Worm (Caenorhabditis elegans) whole organism, young adult: ENCODE measurements around the gene rps-1.

ENCODE experiments used
- B0261.1 ChIP-seq: sonication (generic microtip); optimal IDR thresholded peaks from 2 replicates; lab custom pipeline; 2016; ENCODE audit warnings: mild to moderate bottlenecking, missing genetic modification characterization, moderate library complexity, missing compliant biosample characterization
- B0336.3 ChIP-seq: fragments of 200-800 bp; sonication (Bioruptor generic); IDR thresholded peaks from 2 replicates; pipeline ENCODE4 v1.3.6; 2022; ENCODE audit warnings: missing genetic modification characterization, missing compliant biosample characterization
- C06A6.2 ChIP-seq: fragments of 200-800 bp; sonication (Bioruptor generic); conservative IDR thresholded peaks from 2 replicates; pipeline ENCODE4 v1.3.6; 2022; ENCODE audit warnings: missing genetic modification characterization, missing compliant biosample characterization
- F49E8.2 ChIP-seq: sonication (generic microtip); optimal IDR thresholded peaks from 3 replicates; lab custom pipeline; 2017; ENCODE audit warnings: missing genetic modification characterization, mild to moderate bottlenecking, missing compliant biosample characterization, antibody characterized with exemption, moderate library complexity; ENCODE audit not compliant: insufficient read depth
- F52B5.7 ChIP-seq: sonication (generic microtip); optimal IDR thresholded peaks from 2 replicates; lab custom pipeline; 2016; ENCODE audit warnings: mild to moderate bottlenecking, missing genetic modification characterization, missing compliant biosample characterization
- F55B11.4 ChIP-seq: sonication (generic microtip); optimal IDR thresholded peaks from 2 replicates; lab custom pipeline; 2016; ENCODE audit warnings: missing compliant biosample characterization, missing genetic modification characterization, borderline replicate concordance; ENCODE audit not compliant: insufficient read depth
- F57A8.1 ChIP-seq: fragments of 200-800 bp; sonication (Bioruptor generic); optimal IDR thresholded peaks from 2 replicates; lab custom pipeline; 2018; ENCODE audit warnings: mild to moderate bottlenecking, missing genetic modification characterization, moderate library complexity, missing compliant biosample characterization
- K11D2.4 ChIP-seq: fragments of 200-800 bp; sonication (Bioruptor generic); IDR thresholded peaks from 2 replicates; pipeline ENCODE4 v1.3.6; 2022; ENCODE audit warnings: missing genetic modification reagents, missing genetic modification characterization, missing compliant biosample characterization
- T26A5.8 ChIP-seq: sonication (generic microtip); optimal IDR thresholded peaks from 2 replicates; lab custom pipeline; 2016; ENCODE audit warnings: missing genetic modification characterization, missing compliant biosample characterization
- Y56A3A.18 ChIP-seq: fragments of 200-800 bp; sonication (Bioruptor generic); IDR thresholded peaks from 2 replicates; pipeline ENCODE4 v1.3.6; 2022; ENCODE audit warnings: missing genetic modification reagents, missing genetic modification characterization, missing compliant biosample characterization
- akir-1 ChIP-seq: fragments of 200-800 bp; sonication (Bioruptor generic); optimal IDR thresholded peaks from 2 replicates; lab custom pipeline; 2018; ENCODE audit warnings: mild to moderate bottlenecking, missing genetic modification characterization, moderate library complexity, missing compliant biosample characterization
- ama-1 ChIP-seq, 3 experiments: fragments of 150-350 bp in 1 of 3; sonication (generic microtip) in 2 of 3; optimal IDR thresholded peaks; 2 replicates each; lab custom pipeline; 2014 to 2018; ENCODE audit warnings: missing biosample characterization in 2 of 3, missing genetic modification characterization in 2 of 3, missing genetic modification reagents in 2 of 3
- aptf-3 ChIP-seq: fragments of 200-800 bp; sonication (Bioruptor generic); IDR thresholded peaks from 2 replicates; pipeline ENCODE4 v1.3.6; 2022; ENCODE audit warnings: missing genetic modification characterization, missing compliant biosample characterization
- athp-1 ChIP-seq: sonication (generic microtip); optimal IDR thresholded peaks from 2 replicates; lab custom pipeline; 2017; ENCODE audit warnings: mild to moderate bottlenecking, missing genetic modification characterization, missing compliant biosample characterization
- ccch-3 ChIP-seq: fragments of 200-800 bp; sonication (Bioruptor generic); optimal IDR thresholded peaks from 2 replicates; lab custom pipeline; 2018; ENCODE audit warnings: mild to moderate bottlenecking, missing genetic modification characterization, missing compliant biosample characterization
- cebp-2 ChIP-seq: fragments of 200-800 bp; sonication (Bioruptor generic); IDR thresholded peaks from 2 replicates; pipeline ENCODE4 v1.3.6; 2022; ENCODE audit warnings: missing genetic modification characterization, missing compliant biosample characterization
- ceh-79 ChIP-seq: sonication (generic microtip); optimal IDR thresholded peaks from 2 replicates; lab custom pipeline; 2017; ENCODE audit warnings: mild to moderate bottlenecking, missing genetic modification characterization, missing compliant biosample characterization
- chd-7 ChIP-seq: sonication (generic microtip); optimal IDR thresholded peaks from 2 replicates; lab custom pipeline; 2016; ENCODE audit warnings: mild to moderate bottlenecking, missing genetic modification characterization, moderate library complexity, missing compliant biosample characterization
- dox-1 ChIP-seq: fragments of 200-800 bp; sonication (Bioruptor generic); IDR thresholded peaks from 2 replicates; pipeline ENCODE4 v1.3.6; 2022; ENCODE audit warnings: missing genetic modification reagents, missing genetic modification characterization, missing compliant biosample characterization
- dpl-1 ChIP-seq: fragments of 150-350 bp; optimal IDR thresholded peaks from 2 replicates; lab custom pipeline; 2014; ENCODE audit warnings: missing biosample characterization, missing genetic modification reagents, missing genetic modification characterization
- ets-4 ChIP-seq: fragments of 200-800 bp; sonication (Bioruptor generic); optimal IDR thresholded peaks from 2 replicates; lab custom pipeline; 2018; ENCODE audit warnings: mild to moderate bottlenecking, missing genetic modification characterization, missing compliant biosample characterization
- gei-17 ChIP-seq: fragments of 200-800 bp; sonication (Bioruptor generic); optimal IDR thresholded peaks from 2 replicates; lab custom pipeline; 2018; ENCODE audit warnings: mild to moderate bottlenecking, missing genetic modification characterization, missing compliant biosample characterization
- him-1 ChIP-seq: sonication (generic microtip); optimal IDR thresholded peaks from 2 replicates; lab custom pipeline; 2016; ENCODE audit warnings: missing genotype, missing genetic modification reagents, missing genetic modification characterization, missing compliant biosample characterization
- hmg-1.2 ChIP-seq: fragments of 200-800 bp; sonication (Bioruptor generic); IDR thresholded peaks from 2 replicates; pipeline ENCODE4 v1.3.6; 2022; ENCODE audit warnings: missing genetic modification reagents, missing genetic modification characterization, missing compliant biosample characterization
- hrde-1 ChIP-seq: sonication (generic microtip); optimal IDR thresholded peaks from 2 replicates; lab custom pipeline; 2016; ENCODE audit warnings: missing genetic modification characterization, mild to moderate bottlenecking, missing compliant biosample characterization, moderate library complexity, missing genotype, missing genetic modification reagents, borderline replicate concordance
- lag-1 ChIP-seq: fragments of 200-800 bp; sonication (Bioruptor generic); IDR thresholded peaks from 2 replicates; pipeline ENCODE4 v1.3.6; 2022; ENCODE audit warnings: missing genetic modification reagents, missing genetic modification characterization, missing compliant biosample characterization
- let-526 ChIP-seq: fragments of 200-800 bp; sonication (Bioruptor generic); IDR thresholded peaks from 2 replicates; pipeline ENCODE4 v1.3.6; 2022; ENCODE audit warnings: missing genetic modification reagents, missing genetic modification characterization, missing compliant biosample characterization
- lir-1 ChIP-seq: fragments of 200-800 bp; sonication (Bioruptor generic); conservative IDR thresholded peaks from 2 replicates; pipeline ENCODE4 v1.3.6; 2022; ENCODE audit warnings: missing genetic modification reagents, missing genetic modification characterization, missing compliant biosample characterization
- madf-3 ChIP-seq: fragments of 200-800 bp; sonication (Bioruptor generic); IDR thresholded peaks from 2 replicates; pipeline ENCODE4 v1.3.6; 2022; ENCODE audit warnings: missing genetic modification reagents, missing genetic modification characterization, missing compliant biosample characterization
- madf-8 ChIP-seq: fragments of 200-800 bp; sonication (Bioruptor generic); conservative IDR thresholded peaks from 2 replicates; pipeline ENCODE4 v1.3.6; 2022; ENCODE audit warnings: missing genetic modification reagents, missing genetic modification characterization, missing compliant biosample characterization
- mcd-1 ChIP-seq: fragments of 200-800 bp; sonication (Bioruptor generic); IDR thresholded peaks from 2 replicates; pipeline ENCODE4 v1.3.6; 2022; ENCODE audit warnings: missing genetic modification reagents, missing genetic modification characterization, missing compliant biosample characterization
- mel-28 ChIP-seq: sonication (generic microtip); optimal IDR thresholded peaks from 2 replicates; lab custom pipeline; 2016; ENCODE audit warnings: borderline replicate concordance, mild to moderate bottlenecking, missing genetic modification characterization, missing compliant biosample characterization
- mes-4 ChIP-seq: sonication (generic microtip); optimal IDR thresholded peaks from 2 replicates; lab custom pipeline; 2016; ENCODE audit warnings: missing genotype, missing genetic modification characterization, missing compliant biosample characterization
- nfya-1 ChIP-seq: sonication (generic microtip); optimal IDR thresholded peaks from 2 replicates; lab custom pipeline; 2017; ENCODE audit warnings: antibody characterized with exemption, missing compliant biosample characterization, missing genetic modification characterization, borderline replicate concordance; ENCODE audit not compliant: insufficient read depth
- nfyb-1 ChIP-seq: fragments of 200-800 bp; sonication (Bioruptor generic); IDR thresholded peaks from 2 replicates; pipeline ENCODE4 v1.3.6; 2022; ENCODE audit warnings: missing genetic modification reagents, missing genetic modification characterization, missing compliant biosample characterization
- rcor-1 ChIP-seq: fragments of 200-800 bp; sonication (Bioruptor generic); IDR thresholded peaks from 2 replicates; pipeline ENCODE4 v1.3.6; 2022; ENCODE audit warnings: missing genetic modification reagents, missing genetic modification characterization, missing compliant biosample characterization
- rpc-1 ChIP-seq, 2 experiments: fragments of 150-350 bp in 1 of 2; sonication (generic microtip) in 1 of 2; optimal IDR thresholded peaks; 2 replicates each; lab custom pipeline; 2014 to 2018; ENCODE audit warnings: missing biosample characterization in 1 of 2, missing genetic modification characterization in 1 of 2, missing genetic modification reagents in 1 of 2, missing genotype in 1 of 2
- snpc-3.4 ChIP-seq: sonication (generic microtip); optimal IDR thresholded peaks from 2 replicates; lab custom pipeline; 2017; ENCODE audit warnings: missing genetic modification characterization, mild to moderate bottlenecking, missing compliant biosample characterization, antibody characterized with exemption, moderate library complexity, missing genotype, missing genetic modification reagents
- somi-1 ChIP-seq: fragments of 200-800 bp; sonication (Bioruptor generic); optimal IDR thresholded peaks from 2 replicates; lab custom pipeline; 2018; ENCODE audit warnings: mild to moderate bottlenecking, missing genetic modification characterization, missing compliant biosample characterization
- tbx-9 ChIP-seq: sonication (generic microtip); optimal IDR thresholded peaks from 2 replicates; lab custom pipeline; 2016; ENCODE audit warnings: borderline replicate concordance, missing genetic modification characterization, inconsistent platforms, missing compliant biosample characterization
- tlf-1 ChIP-seq: fragments of 200-800 bp; sonication (Bioruptor generic); optimal IDR thresholded peaks from 2 replicates; lab custom pipeline; 2018; ENCODE audit warnings: mild to moderate bottlenecking, missing genetic modification characterization, missing compliant biosample characterization
- unc-130 ChIP-seq: sonication (generic microtip); optimal IDR thresholded peaks from 2 replicates; lab custom pipeline; 2016; ENCODE audit warnings: missing genetic modification reagents, missing genetic modification characterization, missing compliant biosample characterization
- unc-62 ChIP-seq: fragments of 150-350 bp; optimal IDR thresholded peaks from 2 replicates; lab custom pipeline; 2014; ENCODE audit warnings: missing biosample characterization, missing genetic modification reagents, missing genetic modification characterization
- zim-3 ChIP-seq: sonication (generic microtip); optimal IDR thresholded peaks from 2 replicates; lab custom pipeline; 2017; ENCODE audit warnings: mild to moderate bottlenecking, missing genetic modification characterization, moderate library complexity, missing compliant biosample characterization
- ztf-25 ChIP-seq: fragments of 200-800 bp; sonication (Bioruptor generic); IDR thresholded peaks from 2 replicates; pipeline ENCODE4 v1.3.6; 2022; ENCODE audit warnings: missing genetic modification reagents, missing genetic modification characterization, missing compliant biosample characterization

Gene rps-1

DNA sequence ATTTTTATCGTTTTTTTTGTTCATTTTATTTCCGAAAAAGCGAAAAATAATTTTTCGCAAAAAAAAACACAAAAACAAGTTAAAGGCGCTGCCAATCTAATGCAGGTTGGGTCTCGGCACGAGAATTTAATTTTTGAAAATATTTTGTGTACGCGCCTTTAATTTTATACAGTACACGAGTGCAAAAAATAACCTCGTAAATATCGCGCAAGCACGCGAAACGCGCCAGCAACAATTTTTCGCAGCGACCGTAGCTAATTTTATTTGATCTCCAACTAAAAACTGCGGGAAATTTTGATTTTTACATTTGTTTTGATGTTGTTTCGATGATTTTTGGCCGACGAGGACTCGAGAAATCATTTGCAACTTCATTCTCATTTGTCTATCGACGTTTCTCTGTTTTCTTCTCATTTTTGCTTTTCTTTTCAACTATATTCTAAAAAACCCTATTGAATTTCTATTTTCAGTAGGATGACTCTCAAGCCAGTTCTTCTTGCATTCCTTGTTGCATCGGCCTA lies 13.2 kb downstream of the rps-1 start, which contains the start of gene cpg-1 (continued):
- TF ChIP-seq nfya-1 (tag; lab: Kevin White, UChicago) (no peak), him-1 (peak; percentile 98), B0336.3 (peak; percentile 53), akir-1 (no peak), dpl-1 (GFP tag; lab: Kevin White, UChicago) (peak; percentile 98), F55B11.4 (no peak), rcor-1 (GFP tag; lab: Robert Waterston, UW) (peak; percentile 98), mel-28 (tag; lab: Kevin White, UChicago) (no peak), ztf-25 (GFP tag; lab: Robert Waterston, UW) (0 out of 2 replicates have a peak, but pooled peaks have one; percentile 42), unc-130 (GFP tag; lab: Kevin White, UChicago) (peak; percentile 97), ccch-3 (GFP tag; lab: Kevin White, UChicago) (no peak), ama-1 (optimal IDR thresholded peaks at IDR 0.05; lab: Kevin White, UChicago) (no peak), ama-1 (GFP tag; optimal IDR thresholded peaks at IDR 0.05; lab: Kevin White, UChicago) (peak in 1 of 2 experiments; percentile 5), hrde-1 (tag; lab: Kevin White, UChicago) (peak; percentile 94), Y56A3A.18 (GFP tag; lab: Robert Waterston, UW) (no peak), rpc-1 (optimal IDR thresholded peaks at IDR 0.05; lab: Kevin White, UChicago) (no peak), rpc-1 (tag; optimal IDR thresholded peaks at IDR 0.05; lab: Kevin White, UChicago) (peak; percentile 21), K11D2.4 (GFP tag; lab: Robert Waterston, UW) (no peak), T26A5.8 (tag; lab: Kevin White, UChicago) (no peak), madf-8 (GFP tag; lab: Robert Waterston, UW) (peak; percentile 99), let-526 (no peak), zim-3 (tag; lab: Kevin White, UChicago) (no peak), athp-1 (tag; lab: Kevin White, UChicago) (peak; percentile 97), snpc-3.4 (tag; lab: Kevin White, UChicago) (peak; percentile 97), nfyb-1 (GFP tag; lab: Robert Waterston, UW) (peak; percentile 75), C06A6.2 (GFP tag; lab: Robert Waterston, UW) (no peak), hmg-1.2 (GFP tag; lab: Robert Waterston, UW) (peak; percentile 75), unc-62 (no peak), F57A8.1 (GFP tag; lab: Kevin White, UChicago) (no peak), mes-4 (tag; lab: Kevin White, UChicago) (peak; percentile 29), tbx-9 (no peak), tlf-1 (GFP tag; lab: Kevin White, UChicago) (peak; percentile 99), B0261.1 (tag; lab: Kevin White, UChicago) (peak; percentile 21), lag-1 (GFP tag; lab: Robert Waterston, UW) (no peak), F49E8.2 (tag; lab: Kevin White, UChicago) (peak; percentile 98), ets-4 (GFP tag; lab: Kevin White, UChicago) (no peak), mcd-1 (GFP tag; lab: Robert Waterston, UW) (peak; percentile 85), F52B5.7 (tag; lab: Kevin White, UChicago) (no peak), madf-3 (GFP tag; lab: Robert Waterston, UW) (no peak; the same call in 1 of the 2 replicates), lir-1 (GFP tag; lab: Robert Waterston, UW) (peak; percentile 93), chd-7 (no peak), ceh-79 (tag; lab: Kevin White, UChicago) (no peak), aptf-3 (no peak), cebp-2 (GFP tag; lab: Robert Waterston, UW) (no peak), gei-17 (GFP tag; lab: Kevin White, UChicago) (no peak), dox-1 (no peak; the same call in 1 of the 2 replicates), somi-1 (GFP tag; lab: Kevin White, UChicago) (no peak)
